Worm (Caenorhabditis elegans) whole organism, L1 larva: ENCODE data around the gene C16C8.22.
"Not testable (repeated sequence)": the region's sequence is repeated elsewhere in the genome, so short reads cannot be mapped to it uniquely, and the experiment has no call there.

ENCODE experiments used
- C34B4.2 ChIP-seq: sonication (generic microtip); optimal IDR thresholded peaks from 2 replicates; lab custom pipeline; 2017; ENCODE audit warnings: mild to moderate bottlenecking, missing genetic modification characterization, missing compliant biosample characterization
- Y116A8C.19 ChIP-seq: sonication (generic microtip); optimal IDR thresholded peaks from 2 replicates; lab custom pipeline; 2016; ENCODE audit warnings: missing compliant biosample characterization, missing genetic modification characterization, borderline replicate concordance
- aly-2 ChIP-seq: fragments of 150-350 bp; optimal IDR thresholded peaks from 2 replicates; lab custom pipeline; 2014; ENCODE audit warnings: missing biosample characterization, missing genetic modification characterization
- ama-1 ChIP-seq: fragments of 150-350 bp; optimal IDR thresholded peaks from 2 replicates; lab custom pipeline; 2014
- ceh-63 ChIP-seq: fragments of 200-800 bp; sonication (Bioruptor generic); optimal IDR thresholded peaks from 2 replicates; lab custom pipeline; 2018; ENCODE audit warnings: mild to moderate bottlenecking, missing genetic modification characterization, missing compliant biosample characterization
- dsc-1 ChIP-seq: sonication (generic microtip); optimal IDR thresholded peaks from 2 replicates; lab custom pipeline; 2016; ENCODE audit warnings: mild to moderate bottlenecking, missing genetic modification characterization, missing compliant biosample characterization
- efl-1 ChIP-seq, 4 experiments: fragments of 150-350 bp; optimal IDR thresholded peaks in 3 of 4; peaks in 1 of 4; 1 replicate in 1 of 4; 2 replicates in 3 of 4; lab custom pipeline; 2014; ENCODE audit warnings: missing biosample characterization in 2 of 4, missing genetic modification characterization in 2 of 4, missing genetic modification reagents in 2 of 4
- efl-3 ChIP-seq: fragments of 200-800 bp; sonication (Bioruptor generic); optimal IDR thresholded peaks from 2 replicates; lab custom pipeline; 2018; ENCODE audit warnings: mild to moderate bottlenecking, missing genetic modification characterization, missing compliant biosample characterization
- elt-2 ChIP-seq: sonication (generic microtip); optimal IDR thresholded peaks from 2 replicates; lab custom pipeline; 2016; ENCODE audit warnings: missing genetic modification characterization, mild to moderate bottlenecking, inconsistent platforms, missing compliant biosample characterization, missing genetic modification reagents
- fkh-10 ChIP-seq: sonication (generic microtip); optimal IDR thresholded peaks from 2 replicates; lab custom pipeline; 2017; ENCODE audit warnings: missing biosample characterization, missing genetic modification reagents, missing genetic modification characterization
- fkh-4 ChIP-seq: sonication (generic microtip); optimal IDR thresholded peaks from 2 replicates; lab custom pipeline; 2016; ENCODE audit warnings: missing compliant biosample characterization, missing genetic modification characterization, borderline replicate concordance
- grh-1 ChIP-seq: fragments of 200-800 bp; sonication (Bioruptor generic); IDR thresholded peaks from 2 replicates; pipeline ENCODE4 v1.3.6; 2022; ENCODE audit warnings: missing genetic modification reagents, missing genetic modification characterization, missing compliant biosample characterization
- hlh-17 ChIP-seq: fragments of 200-800 bp; sonication (Bioruptor generic); optimal IDR thresholded peaks from 2 replicates; lab custom pipeline; 2018; ENCODE audit warnings: missing genetic modification characterization, mild to moderate bottlenecking, missing compliant biosample characterization, moderate library complexity, borderline replicate concordance
- jun-1 ChIP-seq: fragments of 150-350 bp; optimal IDR thresholded peaks from 2 replicates; lab custom pipeline; 2014; ENCODE audit warnings: missing biosample characterization, missing genetic modification reagents, missing genetic modification characterization
- lin-14 ChIP-seq: fragments of 200-800 bp; sonication (Bioruptor generic); optimal IDR thresholded peaks from 2 replicates; lab custom pipeline; 2018; ENCODE audit warnings: mild to moderate bottlenecking, missing genetic modification characterization, moderate library complexity, missing compliant biosample characterization
- lin-15B ChIP-seq: fragments of 150-350 bp; sonication (generic microtip); optimal IDR thresholded peaks from 3 replicates; lab custom pipeline; 2014; ENCODE audit warnings: missing biosample characterization, missing genetic modification characterization
- mdl-1 ChIP-seq, 2 experiments: fragments of 150-350 bp; optimal IDR thresholded peaks; 2 replicates each; lab custom pipeline; 2014 to 2017; ENCODE audit warnings: missing biosample characterization in 2 of 2, missing genetic modification characterization in 2 of 2, inconsistent platforms in 1 of 2
- mep-1 ChIP-seq: fragments of 150-350 bp; optimal IDR thresholded peaks from 2 replicates; lab custom pipeline; 2014; ENCODE audit warnings: missing biosample characterization, missing genetic modification characterization
- nhr-11 ChIP-seq: fragments of 150-350 bp; optimal IDR thresholded peaks from 2 replicates; lab custom pipeline; 2014; ENCODE audit warnings: missing biosample characterization, missing genetic modification characterization
- nhr-19 ChIP-seq: fragments of 200-800 bp; sonication (Bioruptor generic); conservative IDR thresholded peaks from 2 replicates; pipeline ENCODE4 v1.3.6; 2022; ENCODE audit warnings: missing genetic modification characterization, missing compliant biosample characterization
- nhr-28 ChIP-seq: fragments of 150-350 bp; optimal IDR thresholded peaks from 2 replicates; lab custom pipeline; 2014; ENCODE audit warnings: missing biosample characterization, missing genetic modification characterization
- nhr-77 ChIP-seq: fragments of 150-350 bp; optimal IDR thresholded peaks from 2 replicates; lab custom pipeline; 2014; ENCODE audit warnings: missing biosample characterization, missing genetic modification characterization
- nhr-90 ChIP-seq: sonication (generic microtip); optimal IDR thresholded peaks from 2 replicates; lab custom pipeline; 2016; ENCODE audit warnings: mild to moderate bottlenecking, missing genetic modification characterization, missing compliant biosample characterization; ENCODE audit not compliant: poor library complexity
- pqm-1 ChIP-seq: sonication (generic microtip); optimal IDR thresholded peaks from 3 replicates; lab custom pipeline; 2017; ENCODE audit warnings: missing biosample characterization, missing genetic modification characterization
- snpc-4 ChIP-seq: fragments of 150-350 bp; optimal IDR thresholded peaks from 2 replicates; lab custom pipeline; 2014; ENCODE audit warnings: missing biosample characterization, missing genetic modification characterization
- snu-23 ChIP-seq: sonication (generic microtip); optimal IDR thresholded peaks from 2 replicates; lab custom pipeline; 2016; ENCODE audit warnings: missing genetic modification characterization, missing compliant biosample characterization
- tbx-2 ChIP-seq: sonication (generic microtip); optimal IDR thresholded peaks from 2 replicates; lab custom pipeline; 2016; ENCODE audit warnings: missing genetic modification characterization, missing compliant biosample characterization
- unc-130 ChIP-seq: fragments of 150-350 bp; optimal IDR thresholded peaks from 2 replicates; lab custom pipeline; 2017; ENCODE audit warnings: missing biosample characterization, missing genetic modification characterization, inconsistent platforms
- unc-30 ChIP-seq: sonication (generic microtip); optimal IDR thresholded peaks from 2 replicates; lab custom pipeline; 2017; ENCODE audit warnings: missing biosample characterization, missing genetic modification characterization
- unc-62 ChIP-seq: fragments of 150-350 bp; optimal IDR thresholded peaks from 2 replicates; lab custom pipeline; 2014; ENCODE audit warnings: missing biosample characterization, missing genetic modification reagents, missing genetic modification characterization
- unc-86 ChIP-seq: sonication (generic microtip); optimal IDR thresholded peaks from 2 replicates; lab custom pipeline; 2016; ENCODE audit warnings: missing genetic modification characterization, missing compliant biosample characterization
- unc-98 ChIP-seq: fragments of 200-800 bp; sonication (Bioruptor generic); IDR thresholded peaks from 2 replicates; pipeline ENCODE4 v1.3.6; 2022; ENCODE audit warnings: missing genetic modification characterization, missing compliant biosample characterization
- vab-15 ChIP-seq: sonication (generic microtip); optimal IDR thresholded peaks from 2 replicates; lab custom pipeline; 2017; ENCODE audit warnings: missing genotype, mild to moderate bottlenecking, missing genetic modification characterization, missing compliant biosample characterization
- xbp-1 ChIP-seq: sonication (generic microtip); optimal IDR thresholded peaks from 2 replicates; lab custom pipeline; 2016; ENCODE audit warnings: missing genetic modification characterization, missing compliant biosample characterization
- zip-4 ChIP-seq: fragments of 200-800 bp; sonication (Bioruptor generic); optimal IDR thresholded peaks from 2 replicates; lab custom pipeline; 2018; ENCODE audit warnings: mild to moderate bottlenecking, missing genetic modification characterization, moderate library complexity, missing compliant biosample characterization
- ztf-4 ChIP-seq: fragments of 150-350 bp; optimal IDR thresholded peaks from 2 replicates; lab custom pipeline; 2014; ENCODE audit warnings: missing biosample characterization, missing genetic modification characterization

The C16C8.22 gene

DNA sequence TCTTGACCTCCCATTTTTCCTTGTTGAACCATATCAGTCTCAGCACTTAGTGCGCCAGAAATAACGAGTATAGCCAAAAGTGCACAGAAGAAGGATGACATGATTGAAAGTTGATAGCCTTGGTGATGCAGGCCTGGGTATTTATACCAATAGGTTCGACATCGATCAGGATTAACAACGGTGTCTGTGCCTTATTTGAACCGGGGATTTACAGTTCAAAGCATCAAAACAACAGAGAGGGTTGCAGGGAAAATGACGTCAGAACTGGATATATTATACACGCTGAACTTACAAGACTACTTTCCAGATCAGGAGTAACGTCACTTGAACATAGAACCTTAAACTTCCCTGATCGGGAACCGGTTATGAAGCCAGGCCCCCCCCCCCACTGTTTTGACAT, 29.3 kb upstream of the C16C8.22 start, which contains the start of gene Y49F6B.12:
TSS of gene Y49F6B.12 (minus strand) at position 101 of the 400 bp plus-strand sequence.
- TF ChIP-seq xbp-1 (tag; lab: Kevin White, UChicago) (no peak), nhr-90 (no peak), mep-1 (no peak), unc-62 (GFP tag; lab: Kevin White, UChicago) (no peak), dsc-1 (tag; lab: Kevin White, UChicago) (no peak), Y116A8C.19 (tag; lab: Kevin White, UChicago) (no peak), nhr-77 (tag; lab: Kevin White, UChicago) (no peak), jun-1 (tag; lab: Kevin White, UChicago) (no peak)
- TF ChIP-seq, all 84 proteins: peak for 0

ce11 chrII:3471603-3472002, 28.5 kb upstream of the C16C8.22 start, which contains the start of gene Y49F6B.13:
TSS of gene Y49F6B.13 (minus strand) at chrII:3471703.
- TF ChIP-seq nhr-19 (GFP tag; lab: Robert Waterston, UW) (no peak), unc-98 (GFP tag; lab: Robert Waterston, UW) (no peak), efl-1 (optimal IDR thresholded peaks at IDR 0.05; lab: Kevin White, UChicago) (no peak), efl-1 (GFP tag; optimal IDR thresholded peaks at IDR 0.05 in 1 of 2; lab: Kevin White, UChicago) (peak in 1 of 2 experiments; percentile 47), vab-15 (no peak), fkh-4 (tag; lab: Kevin White, UChicago) (no peak), elt-2 (tag; lab: Kevin White, UChicago) (no peak), snpc-4 (tag; lab: Kevin White, UChicago) (no peak), nhr-28 (tag; lab: Kevin White, UChicago) (no peak), unc-130 (tag; lab: Kevin White, UChicago) (no peak)
- TF ChIP-seq, all 84 proteins: peak for 1

DNA sequence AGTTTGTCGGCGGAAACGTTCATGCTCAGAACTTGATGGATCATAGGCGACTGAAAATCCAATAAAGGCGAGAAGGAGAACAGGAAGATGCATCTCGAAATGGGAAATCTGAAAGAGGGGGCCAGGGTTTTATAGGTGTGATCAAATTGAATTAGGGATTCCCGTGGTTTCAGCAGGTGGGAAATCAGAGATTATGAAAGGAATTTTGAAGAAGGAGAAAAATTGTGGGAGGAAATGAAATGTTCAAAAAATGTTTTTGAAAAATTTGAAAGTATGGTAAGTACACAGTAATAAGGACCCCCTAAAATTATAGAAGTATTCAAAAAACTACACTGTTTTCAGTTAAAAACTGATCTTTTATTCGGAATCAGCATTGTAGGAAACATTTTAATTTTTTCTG, 27.5 kb upstream of the C16C8.22 start, which contains the start of gene Y49F6B.20:
TSS of gene Y49F6B.20 (minus strand) at position 101 of the 400 bp plus-strand sequence.
- TF ChIP-seq snpc-4 (tag; lab: Kevin White, UChicago) (no peak), ceh-63 (no peak), zip-4 (GFP tag; lab: Kevin White, UChicago) (no peak), aly-2 (no peak), mdl-1 (tag; optimal IDR thresholded peaks at IDR 0.05; lab: Kevin White, UChicago) (no peak), unc-86 (no peak), unc-30 (no peak), nhr-90 (no peak), grh-1 (GFP tag; lab: Robert Waterston, UW) (no peak), ama-1 (no peak), tbx-2 (tag; lab: Kevin White, UChicago) (no peak), C34B4.2 (no peak), unc-130 (tag; lab: Kevin White, UChicago) (no peak), lin-14 (GFP tag; lab: Kevin White, UChicago) (no peak), snu-23 (no peak), hlh-17 (GFP tag; lab: Kevin White, UChicago) (no peak), nhr-11 (tag; lab: Kevin White, UChicago) (no peak), elt-2 (tag; lab: Kevin White, UChicago) (no peak)
- TF ChIP-seq, all 84 proteins: peak for 0

ce11 chrII:3464580-3464979, 21.5 kb upstream of the C16C8.22 start, which contains the start of gene C16C8.10:
TSS of gene C16C8.10 (minus strand) at chrII:3464680.
- not testable (repeated sequence) for TF ChIP-seq pqm-1 (tag; lab: Kevin White, UChicago); efl-1 (optimal IDR thresholded peaks at IDR 0.05; lab: Kevin White, UChicago); efl-1 (GFP tag; optimal IDR thresholded peaks at IDR 0.05 in 1 of 2; lab: Kevin White, UChicago); fkh-4 (tag; lab: Kevin White, UChicago)

ce11 chrII:3463097-3463496, 20.0 kb upstream of the C16C8.22 start, which contains the start of gene C16C8.9:
TSS of gene C16C8.9 (minus strand) at chrII:3463197.
- no peak for TF ChIP-seq fkh-10 (GFP tag; lab: Kevin White, UChicago)
- no peak for TF ChIP-seq lin-15B
- TF ChIP-seq efl-3 (GFP tag; lab: Kevin White, UChicago), result no peak
- no peak for TF ChIP-seq ztf-4 (tag; lab: Kevin White, UChicago)
